Fruit fly (Drosophila melanogaster) whole organism: Measurements from ENCODE around the gene Gss1.

ENCODE experiments used
- CG8478 ChIP-seq: fragments of >200 bp; optimal IDR thresholded peaks from 2 replicates; lab custom pipeline; 2018; ENCODE audit warnings: inconsistent platforms
- Dll ChIP-seq: fragments of >200 bp; optimal IDR thresholded peaks from 2 replicates; lab custom pipeline; 2017
- EcR ChIP-seq, 2 experiments: fragments of >200 bp; optimal IDR thresholded peaks; 2 replicates each; lab custom pipeline; 2017; ENCODE audit warnings: missing biosample characterization in 2 of 2, missing genetic modification characterization in 2 of 2, missing genetic modification reagents in 2 of 2
- pan ChIP-seq: fragments of >200 bp; optimal IDR thresholded peaks from 2 replicates; lab custom pipeline; 2017
- psq ChIP-seq: fragments of >200 bp; optimal IDR thresholded peaks from 2 replicates; lab custom pipeline; 2017
- usp ChIP-seq: fragments of >200 bp; optimal IDR thresholded peaks from 2 replicates; lab custom pipeline; 2017; ENCODE audit warnings: missing biosample characterization, missing genetic modification characterization, mixed read lengths

dm6 chrX:17910941-17911703 is 21.8 kb downstream of the Gss1 start, which contains the start of gene CG6847:
- TF ChIP-seq Dll (lab: Kevin White, UChicago): no peak
- TF ChIP-seq pan: no peak
- no peak for TF ChIP-seq usp (GFP tag; lab: Kevin White, UChicago)
- TF ChIP-seq psq (lab: Kevin White, UChicago): no peak
- TF ChIP-seq EcR (GFP tag; optimal IDR thresholded peaks at IDR 0.05; lab: Kevin White, UChicago): no peak
- TF ChIP-seq CG8478 (lab: Kevin White, UChicago): no peak
